Fruit fly (Drosophila melanogaster): ENCODE data around the gene mgl.

Gene mgl

dm6 chrX:9416045-9416444 lies 83.9 kb downstream of the mgl start (continued):
- TF ChIP-seq CG13624 (GFP tag; optimal IDR thresholded peaks at IDR 0.05), result peak; percentile 20
- peak; percentile 51 for TF ChIP-seq Asciz (GFP tag; optimal IDR thresholded peaks at IDR 0.05)
- no peak for TF ChIP-seq Hmx (GFP tag; optimal IDR thresholded peaks at IDR 0.05)
- no peak for TF ChIP-seq TFAM (GFP tag; optimal IDR thresholded peaks at IDR 0.05)
- TF ChIP-seq CG34422 (GFP tag; IDR thresholded peaks at IDR 0.05), result peak; percentile 65; the same call in 1 of the 3 replicates
- no peak for TF ChIP-seq CG8281 (tag; optimal IDR thresholded peaks at IDR 0.05)
- TF ChIP-seq CG31388 (GFP tag; optimal IDR thresholded peaks at IDR 0.05), result no peak
- TF ChIP-seq CG32772 (GFP tag; IDR thresholded peaks at IDR 0.05), result peak; percentile 75
- peak; percentile 64 for TF ChIP-seq CG15269 (tag; optimal IDR thresholded peaks at IDR 0.05)
- TF ChIP-seq Dek (tag; optimal IDR thresholded peaks at IDR 0.05), result no peak
- TF ChIP-seq aop (GFP tag; IDR thresholded peaks at IDR 0.05), result no peak
- TF ChIP-seq Deaf1 (tag; optimal IDR thresholded peaks at IDR 0.05), result no peak
- peak; percentile 8 for TF ChIP-seq CG17568 (GFP tag; optimal IDR thresholded peaks at IDR 0.05)
- TF ChIP-seq wek (GFP tag; optimal IDR thresholded peaks at IDR 0.05), result peak; percentile 13
- peak; percentile 38 for TF ChIP-seq CG16815 (GFP tag; optimal IDR thresholded peaks at IDR 0.05)
- peak; percentile 37 for TF ChIP-seq pnt (GFP tag; optimal IDR thresholded peaks at IDR 0.05)
- peak; percentile 69 for TF ChIP-seq Aef1 (GFP tag; IDR thresholded peaks at IDR 0.05)
- TF ChIP-seq corto (GFP tag; optimal IDR thresholded peaks at IDR 0.05), result no peak
- TF ChIP-seq schlank (tag; optimal IDR thresholded peaks at IDR 0.05), result peak; percentile 14
- no peak for TF ChIP-seq CG8290 (GFP tag; optimal IDR thresholded peaks at IDR 0.05)
- TF ChIP-seq CG8290 (tag; optimal IDR thresholded peaks at IDR 0.05), result peak in 1 of 2 experiments; percentile 76
- TF ChIP-seq CG12155 (GFP tag; optimal IDR thresholded peaks at IDR 0.05), result peak; percentile 6
- TF ChIP-seq vvl (GFP tag; IDR thresholded peaks at IDR 0.05), result no peak; the same call in 1 of the 2 replicates
- TF ChIP-seq CG8924 (tag; optimal IDR thresholded peaks at IDR 0.05), result peak; percentile 43
- TF ChIP-seq CG7987 (GFP tag; optimal IDR thresholded peaks at IDR 0.05), result peak; percentile 15
- TF ChIP-seq CG12659 (GFP tag; optimal IDR thresholded peaks at IDR 0.05), result peak; percentile 49
- TF ChIP-seq org-1 (GFP tag; optimal IDR thresholded peaks at IDR 0.05), result peak; percentile 54
- TF ChIP-seq B-H2 (GFP tag; optimal IDR thresholded peaks at IDR 0.05), result no peak
- TF ChIP-seq CG33557 (GFP tag; optimal IDR thresholded peaks at IDR 0.05), result no peak
- no peak for TF ChIP-seq rib (GFP tag; IDR thresholded peaks at IDR 0.05)
- TF ChIP-seq dan (GFP tag; IDR thresholded peaks at IDR 0.05), result no peak
- TF ChIP-seq CG4820 (GFP tag; optimal IDR thresholded peaks at IDR 0.05), result peak; percentile 59
- TF ChIP-seq CG32532 (GFP tag; IDR thresholded peaks at IDR 0.05), result peak; percentile 78
- peak; percentile 55 to 63 for TF ChIP-seq dpn (GFP tag; optimal IDR thresholded peaks at IDR 0.05)
- peak; percentile 55 for TF ChIP-seq HHEX (GFP tag; optimal IDR thresholded peaks at IDR 0.05)
- TF ChIP-seq CG13287 (GFP tag; IDR thresholded peaks at IDR 0.05; ENCODE audit: partially characterized antibody), result no peak
- no peak for TF ChIP-seq chinmo (GFP tag; IDR thresholded peaks at IDR 0.05; ENCODE audit: partially characterized antibody)
- no peak for TF ChIP-seq psq (GFP tag; optimal IDR thresholded peaks at IDR 0.05)
- no peak for TF ChIP-seq CG14710 (tag; optimal IDR thresholded peaks at IDR 0.05)
- TF ChIP-seq Rfx (GFP tag; IDR thresholded peaks at IDR 0.05), result peak; percentile 70; the same call in 1 of the 2 replicates
- TF ChIP-seq Nf-YB (GFP tag; optimal IDR thresholded peaks at IDR 0.05), result peak; percentile 2
- TF ChIP-seq tap (tag; optimal IDR thresholded peaks at IDR 0.05), result peak; percentile 43
- no peak for TF ChIP-seq CG4360 (GFP tag; IDR thresholded peaks at IDR 0.05)
- no peak for TF ChIP-seq Mad (GFP tag; optimal IDR thresholded peaks at IDR 0.05)
- peak; percentile 13 for TF ChIP-seq Jarid2 (GFP tag; optimal IDR thresholded peaks at IDR 0.05)
- no peak for TF ChIP-seq chm (GFP tag; IDR thresholded peaks at IDR 0.05)
- TF ChIP-seq CG6272 (GFP tag; IDR thresholded peaks at IDR 0.05), result peak; percentile 24; the same call in 1 of the 2 replicates
- peak; percentile 2 for TF ChIP-seq Fer2 (tag; optimal IDR thresholded peaks at IDR 0.05)
- TF ChIP-seq CG13424 (tag; optimal IDR thresholded peaks at IDR 0.05), result peak; percentile 55
- TF ChIP-seq CG33213 (GFP tag; optimal IDR thresholded peaks at IDR 0.05), result peak; percentile 25
- TF ChIP-seq ssp (GFP tag; IDR thresholded peaks at IDR 0.05), result peak; percentile 30; the same call in 1 of the 2 replicates

Data from whole organism, embryonic.